Worm (Caenorhabditis elegans) whole organism, midembryonic: Measurements from ENCODE around the gene sao-1.

Source experiments
- T22C8.4 ChIP-seq: fragments of 200-800 bp; sonication (Bioruptor generic); IDR thresholded peaks from 2 replicates; pipeline ENCODE4 v1.3.6; 2022; ENCODE audit warnings: missing genetic modification characterization, missing compliant biosample characterization
- cog-1 ChIP-seq: sonication (generic microtip); optimal IDR thresholded peaks from 2 replicates; lab custom pipeline; 2016; ENCODE audit warnings: missing genetic modification characterization, missing compliant biosample characterization
- flt-1 ChIP-seq: fragments of 200-800 bp; sonication (Bioruptor generic); IDR thresholded peaks from 2 replicates; pipeline ENCODE4 v1.3.6; 2022; ENCODE audit warnings: missing genetic modification characterization, missing compliant biosample characterization
- klf-2 ChIP-seq: fragments of 200-800 bp; sonication (Bioruptor generic); conservative IDR thresholded peaks from 2 replicates; pipeline ENCODE4 v1.3.6; 2022; ENCODE audit warnings: missing genetic modification reagents, missing genetic modification characterization, missing compliant biosample characterization
- med-1 ChIP-seq: sonication (generic microtip); optimal IDR thresholded peaks from 2 replicates; lab custom pipeline; 2017; ENCODE audit warnings: missing genetic modification characterization, mild to moderate bottlenecking, missing compliant biosample characterization, antibody characterized with exemption, missing genetic modification reagents; ENCODE audit not compliant: insufficient read depth
- ref-1 ChIP-seq: fragments of 200-800 bp; sonication (Bioruptor generic); conservative IDR thresholded peaks from 2 replicates; pipeline ENCODE4 v1.3.6; 2022; ENCODE audit warnings: missing genetic modification reagents, missing genetic modification characterization, missing compliant biosample characterization
- ztf-23 ChIP-seq: fragments of 200-800 bp; sonication (Bioruptor generic); IDR thresholded peaks from 2 replicates; pipeline ENCODE4 v1.3.6; 2022; ENCODE audit warnings: missing genetic modification reagents, missing genetic modification characterization, missing compliant biosample characterization

DNA sequence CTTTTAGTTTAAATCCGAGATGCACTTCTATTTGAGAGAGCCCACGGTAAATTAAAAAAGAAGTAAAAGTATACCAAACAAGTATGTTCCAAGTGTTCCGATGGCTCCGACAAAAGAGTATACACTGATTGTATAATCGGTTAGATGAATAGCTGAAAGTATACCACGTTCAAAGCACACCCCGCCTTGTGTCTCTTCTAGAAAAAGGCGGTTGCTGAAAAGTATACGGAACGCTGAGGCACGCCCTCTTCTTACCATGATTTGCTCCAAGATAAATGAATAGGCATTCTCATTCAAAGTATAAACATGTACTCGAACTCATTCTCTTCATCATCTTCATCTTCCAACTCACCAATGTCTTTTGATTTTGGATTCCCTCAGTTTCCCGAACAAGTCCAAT is 50.7 kb downstream of the sao-1 start, which contains the start of gene end-3:
- TF ChIP-seq flt-1 (GFP tag; lab: Robert Waterston, UW) (no peak), med-1 (GFP tag; lab: Kevin White, UChicago) (no peak), ref-1 (GFP tag; lab: Robert Waterston, UW) (no peak), ztf-23 (GFP tag; lab: Robert Waterston, UW) (no peak), cog-1 (tag; lab: Kevin White, UChicago) (no peak), T22C8.4 (no peak), klf-2 (GFP tag; lab: Robert Waterston, UW) (no peak)
